Fruit fly (Drosophila melanogaster): ENCODE measurements around the gene CG6793.
A peak's percentile ranks its signal among the peaks of the same experiment; 100 is the strongest.

Gene CG6793

DNA sequence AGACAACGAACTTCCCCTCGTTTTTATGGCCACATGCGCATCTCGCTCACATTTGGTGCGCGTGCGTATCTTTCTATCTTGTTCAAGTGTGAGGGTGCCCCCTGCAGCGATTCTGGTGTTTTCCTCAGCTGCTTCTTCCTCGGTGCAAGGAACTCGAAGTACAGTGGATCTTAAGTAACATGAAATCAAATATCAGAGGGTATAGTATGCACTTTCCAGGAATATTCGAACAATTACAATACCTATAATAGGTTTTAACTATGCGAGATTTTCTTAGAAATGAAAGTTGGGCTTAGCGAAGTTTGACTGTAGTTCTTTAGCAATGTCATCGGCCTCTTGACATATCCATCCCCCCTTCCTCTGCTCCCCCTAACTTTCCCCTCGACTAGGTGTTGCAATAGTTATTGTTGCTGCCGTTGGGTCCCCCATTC is 20.6 kb downstream of the CG6793 start (continued):
- TF ChIP-seq gro (GFP tag; optimal IDR thresholded peaks at IDR 0.05) = no peak
- TF ChIP-seq toy (GFP tag; IDR thresholded peaks at IDR 0.05) = no peak
- TF ChIP-seq dati (GFP tag; IDR thresholded peaks at IDR 0.05) = no peak
- no peak for TF ChIP-seq Max (GFP tag; optimal IDR thresholded peaks at IDR 0.05)
- TF ChIP-seq Poxn (GFP tag; IDR thresholded peaks at IDR 0.05) = no peak
- TF ChIP-seq lbe (GFP tag; optimal IDR thresholded peaks at IDR 0.05) = no peak
- TF ChIP-seq Awh (GFP tag; IDR thresholded peaks at IDR 0.05) = peak; percentile 68
- TF ChIP-seq CG3995 (GFP tag; optimal IDR thresholded peaks at IDR 0.05) = no peak
- TF ChIP-seq gem (tag; optimal IDR thresholded peaks at IDR 0.05) = peak; percentile 69
- TF ChIP-seq CG9609 (GFP tag; optimal IDR thresholded peaks at IDR 0.05) = peak; percentile 13
- TF ChIP-seq CG9932 (GFP tag; IDR thresholded peaks at IDR 0.05) = no peak
- no peak for TF ChIP-seq Hand (GFP tag; optimal IDR thresholded peaks at IDR 0.05)
- no peak for TF ChIP-seq slp2 (GFP tag; optimal IDR thresholded peaks at IDR 0.05)
- peak; percentile 35 for TF ChIP-seq Six4 (GFP tag; optimal IDR thresholded peaks at IDR 0.05)
- no peak for TF ChIP-seq CG12155 (GFP tag; optimal IDR thresholded peaks at IDR 0.05)
- no peak for TF ChIP-seq sqz (GFP tag; optimal IDR thresholded peaks at IDR 0.05)
- no peak for TF ChIP-seq unc-4 (GFP tag; IDR thresholded peaks at IDR 0.05; ENCODE audit: partially characterized antibody)
- TF ChIP-seq ato (GFP tag; IDR thresholded peaks at IDR 0.05; ENCODE audit: partially characterized antibody) = no peak
- TF ChIP-seq BEAF-32 (GFP tag; optimal IDR thresholded peaks at IDR 0.05) = no peak
- TF ChIP-seq NfI (GFP tag; optimal IDR thresholded peaks at IDR 0.05) = peak; percentile 1
- no peak; the same call in 1 of the 2 replicates for TF ChIP-seq CG31441 (GFP tag; IDR thresholded peaks at IDR 0.05)
- no peak for TF ChIP-seq Sox100B (GFP tag; optimal IDR thresholded peaks at IDR 0.05)
- no peak for TF ChIP-seq Kr (GFP tag; optimal IDR thresholded peaks at IDR 0.05)
- TF ChIP-seq pho (GFP tag; optimal IDR thresholded peaks at IDR 0.05) = no peak
- peak; percentile 15 for TF ChIP-seq CHES-1-like (GFP tag; optimal IDR thresholded peaks at IDR 0.05)
- no peak; the same call in 2 of the 3 replicates for TF ChIP-seq B-H1 (GFP tag; IDR thresholded peaks at IDR 0.05)
- TF ChIP-seq CG12391 (tag; optimal IDR thresholded peaks at IDR 0.05) = peak; percentile 45
- no peak for TF ChIP-seq inv (GFP tag; IDR thresholded peaks at IDR 0.05; ENCODE audit: partially characterized antibody)
- TF ChIP-seq CG11085 (GFP tag; IDR thresholded peaks at IDR 0.05) = no peak
- TF ChIP-seq emc (GFP tag; optimal IDR thresholded peaks at IDR 0.05) = no peak
- peak; percentile 38; the same call in 1 of the 3 replicates for TF ChIP-seq Optix (GFP tag; IDR thresholded peaks at IDR 0.05)
- TF ChIP-seq CG4424 (GFP tag; optimal IDR thresholded peaks at IDR 0.05) = peak; percentile 60
- peak; percentile 55 for TF ChIP-seq CG12219 (GFP tag; optimal IDR thresholded peaks at IDR 0.05)
- TF ChIP-seq HmgZ (tag; optimal IDR thresholded peaks at IDR 0.05) = no peak
- TF ChIP-seq Asciz (GFP tag; optimal IDR thresholded peaks at IDR 0.05) = no peak
- TF ChIP-seq Sin3A (optimal IDR thresholded peaks at IDR 0.05) = no peak
- peak; percentile 74 for TF ChIP-seq CG17829 (tag; optimal IDR thresholded peaks at IDR 0.05)
- TF ChIP-seq ase (GFP tag; IDR thresholded peaks at IDR 0.05) = peak; percentile 50; the same call in 1 of the 3 replicates
- TF ChIP-seq bbx (GFP tag; IDR thresholded peaks at IDR 0.05; ENCODE audit: partially characterized antibody) = no peak
- TF ChIP-seq vfl (GFP tag; optimal IDR thresholded peaks at IDR 0.05) = no peak
- peak; percentile 59 for TF ChIP-seq CG16863 (GFP tag; optimal IDR thresholded peaks at IDR 0.05)
- TF ChIP-seq fd64A (GFP tag; optimal IDR thresholded peaks at IDR 0.05) = peak; percentile 2
- no peak for TF ChIP-seq Mrtf (GFP tag; IDR thresholded peaks at IDR 0.05)
- no peak for TF ChIP-seq sna (GFP tag; IDR thresholded peaks at IDR 0.05; ENCODE audit: partially characterized antibody)
- no peak for TF ChIP-seq hth (optimal IDR thresholded peaks at IDR 0.05)
- no peak for TF ChIP-seq Dip2 (GFP tag; IDR thresholded peaks at IDR 0.05)
- TF ChIP-seq z (GFP tag; IDR thresholded peaks at IDR 0.05) = peak; percentile 64; the same call in 2 of the 3 replicates
- no peak for TF ChIP-seq CG3281 (GFP tag; optimal IDR thresholded peaks at IDR 0.05)
- 0 out of 2 replicates have a peak, but pooled peaks have one; percentile 22 for TF ChIP-seq aop (GFP tag; IDR thresholded peaks at IDR 0.05)
- TF ChIP-seq CG10959 (GFP tag; IDR thresholded peaks at IDR 0.05) = peak; percentile 88
- TF ChIP-seq Hr78 (GFP tag; optimal IDR thresholded peaks at IDR 0.05) = no peak
- no peak for TF ChIP-seq odd (GFP tag; optimal IDR thresholded peaks at IDR 0.05)
